Fruit fly (Drosophila melanogaster) S2 (cell line): ENCODE results near the gene CG9776.

Experiments used
- CG8478 ChIP-seq: fragments of >200 bp; optimal IDR thresholded peaks from 2 replicates; lab custom pipeline; 2018
- CTCF ChIP-seq, 2 experiments: fragments of >200 bp; optimal IDR thresholded peaks; 2 replicates each; lab custom pipeline; 2018

The CG9776 gene

DNA sequence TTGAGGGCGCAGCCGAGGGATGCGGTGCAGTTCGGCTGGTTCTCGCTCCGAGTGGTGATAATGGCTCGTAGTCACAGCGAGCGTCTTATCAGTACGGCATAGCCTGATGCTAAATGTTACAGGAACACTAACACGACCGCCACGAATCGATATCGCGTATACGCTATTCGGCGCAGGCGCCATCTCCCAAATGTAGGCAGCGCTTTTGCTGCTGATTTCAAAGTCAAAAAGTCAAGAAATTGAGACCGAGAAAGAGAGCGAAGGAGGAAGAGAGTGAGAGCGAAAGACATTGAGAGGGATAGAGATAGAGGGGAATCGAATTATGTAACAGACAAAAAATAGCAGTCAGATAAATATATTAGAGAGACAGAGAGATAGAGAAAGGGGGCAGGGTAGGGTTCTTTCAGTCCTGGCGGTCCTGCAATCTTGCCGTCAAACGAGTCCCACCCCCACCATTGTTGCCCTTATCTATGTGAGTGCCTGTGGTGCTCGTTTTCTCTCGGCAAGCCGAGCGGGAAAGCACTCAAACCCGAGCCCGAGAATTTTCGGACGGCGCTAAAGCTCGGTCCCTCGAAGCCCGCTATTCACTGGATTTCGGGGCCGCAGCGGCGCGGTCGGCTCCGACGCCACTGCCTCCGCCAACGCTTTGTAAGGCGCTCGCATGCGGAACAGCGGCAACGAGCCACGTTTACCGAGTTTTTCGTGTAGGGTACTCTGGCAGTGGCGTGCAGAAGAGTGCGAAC lies 52.6 kb downstream of the CG9776 start:
- TF ChIP-seq CG8478 (lab: Kevin White, UChicago): no peak

DNA sequence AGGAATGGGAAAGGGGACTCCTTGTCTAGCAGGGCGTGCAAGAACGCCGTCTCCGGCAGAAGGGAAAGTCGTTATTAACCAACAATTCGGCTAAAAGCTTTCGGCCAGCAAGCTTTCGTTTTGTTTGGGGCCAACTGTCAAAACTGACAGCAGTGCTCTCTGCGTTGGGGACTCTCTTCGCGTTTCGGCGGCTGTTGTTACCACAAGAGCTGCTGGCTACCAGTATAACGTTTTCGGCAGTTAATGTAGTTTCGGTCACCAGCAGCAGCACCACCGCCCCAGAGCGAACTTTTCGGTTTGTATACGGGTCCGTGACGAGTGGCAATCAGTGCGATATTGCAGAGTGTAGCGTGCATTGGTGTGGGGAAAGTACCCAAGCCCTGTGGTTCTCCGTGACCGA lies 53.8 kb downstream of the CG9776 start, which contains the start of gene cpx:
TSS of gene cpx (plus strand) at position 160 of the 400 bp plus-strand sequence.
- no peak for TF ChIP-seq CG8478 (lab: Kevin White, UChicago)
- no peak for TF ChIP-seq CTCF (optimal IDR thresholded peaks at IDR 0.05; lab: Kevin White, UChicago)

- no peak for TF ChIP-seq CG8478 (lab: Kevin White, UChicago)
- no peak for TF ChIP-seq CTCF (optimal IDR thresholded peaks at IDR 0.05; lab: Kevin White, UChicago)
Observed at dm6 chr3R:4277828-4278227, 56.0 kb downstream of the CG9776 start, which contains the start of gene flip. Gene flip (minus strand): TSS chr3R:4277928.
